Worm (Caenorhabditis elegans): ENCODE data around the gene C44H9.6.

Gene C44H9.6

DNA sequence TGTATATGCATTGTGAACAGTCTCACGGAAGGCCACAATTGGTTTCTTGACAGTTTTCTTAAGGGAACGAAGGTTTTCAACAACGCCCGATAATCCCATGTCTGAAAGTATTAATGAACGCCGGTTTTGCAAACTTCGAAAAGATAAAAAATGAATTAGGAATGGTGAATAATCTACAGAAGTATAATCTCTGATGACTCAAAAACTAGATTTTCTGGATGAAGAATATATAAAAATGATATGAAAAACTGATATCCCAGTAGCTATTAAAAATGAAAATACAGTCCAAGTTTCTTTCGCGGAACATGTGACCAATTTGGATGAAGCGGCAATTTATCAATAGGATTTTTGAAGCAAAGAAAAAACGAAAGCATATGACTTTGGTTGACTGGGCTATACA lies 31.1 kb downstream of the C44H9.6 start, which contains the start of gene ZC443.3:
TSS of gene ZC443.3 (minus strand) at position 101 of the 400 bp plus-strand sequence.
- no peak for TF ChIP-seq sem-2 (GFP tag; optimal IDR thresholded peaks at IDR 0.05)
- no peak for TF ChIP-seq mep-1 (tag; optimal IDR thresholded peaks at IDR 0.05)
- TF ChIP-seq mab-5 (tag; optimal IDR thresholded peaks at IDR 0.05) = no peak
- no peak for TF ChIP-seq nhr-76 (tag; optimal IDR thresholded peaks at IDR 0.05)
- no peak for TF ChIP-seq unc-62 (GFP tag; optimal IDR thresholded peaks at IDR 0.05)

DNA sequence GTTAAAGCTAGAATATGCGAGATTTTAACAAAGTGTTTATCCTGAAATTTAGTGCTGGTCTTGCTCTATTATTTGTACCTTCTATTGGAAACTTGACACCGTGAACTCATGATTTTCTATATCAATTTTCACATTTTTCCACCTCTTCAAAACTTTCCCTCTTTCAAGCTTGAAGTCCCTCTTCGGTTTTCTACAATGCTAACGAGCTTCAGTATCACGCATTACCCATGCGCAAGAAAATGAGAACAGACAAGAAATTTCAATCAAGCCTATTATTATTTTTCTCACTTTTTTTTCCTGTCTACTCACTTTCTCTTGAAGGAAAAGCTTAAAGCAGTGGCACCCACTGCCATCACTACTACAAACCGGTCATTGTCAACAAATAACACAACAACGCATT lies 33.3 kb downstream of the C44H9.6 start:
- no peak for TF ChIP-seq blmp-1 (tag; optimal IDR thresholded peaks at IDR 0.05)
- no peak for TF ChIP-seq unc-62 (GFP tag; optimal IDR thresholded peaks at IDR 0.05)
- no peak for TF ChIP-seq ceh-83 (GFP tag; optimal IDR thresholded peaks at IDR 0.05)
- no peak for TF ChIP-seq bed-3 (GFP tag; optimal IDR thresholded peaks at IDR 0.05)
- TF ChIP-seq sem-2 (GFP tag; optimal IDR thresholded peaks at IDR 0.05) = no peak
- no peak for TF ChIP-seq zip-8 (tag; optimal IDR thresholded peaks at IDR 0.05)

DNA sequence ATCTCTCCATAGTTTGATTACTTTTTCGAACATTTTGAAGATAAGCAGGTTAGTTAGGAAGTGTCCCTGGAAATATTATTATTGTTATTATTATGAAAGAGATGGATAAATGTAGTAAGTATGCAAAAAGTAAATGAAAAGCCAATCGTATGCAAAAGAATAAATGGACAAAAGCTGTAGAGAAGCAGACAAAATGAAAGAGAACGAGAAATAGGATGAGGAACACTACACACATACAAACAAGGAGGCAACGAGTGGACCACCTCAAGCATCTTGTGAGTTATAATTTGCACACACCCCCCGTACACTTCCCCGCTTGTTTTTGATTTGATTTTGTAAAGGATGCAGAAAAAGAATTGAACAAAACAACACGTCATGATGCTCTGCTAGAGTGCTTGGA lies 34.0 kb downstream of the C44H9.6 start, which contains the start of gene ZC443.2:
TSS of gene ZC443.2 (minus strand) at position 67 of the 400 bp plus-strand sequence.
- TF ChIP-seq ztf-11 (tag; optimal IDR thresholded peaks at IDR 0.05) (no peak), ces-1 (GFP tag; optimal IDR thresholded peaks at IDR 0.05) (peak; percentile 59)

DNA sequence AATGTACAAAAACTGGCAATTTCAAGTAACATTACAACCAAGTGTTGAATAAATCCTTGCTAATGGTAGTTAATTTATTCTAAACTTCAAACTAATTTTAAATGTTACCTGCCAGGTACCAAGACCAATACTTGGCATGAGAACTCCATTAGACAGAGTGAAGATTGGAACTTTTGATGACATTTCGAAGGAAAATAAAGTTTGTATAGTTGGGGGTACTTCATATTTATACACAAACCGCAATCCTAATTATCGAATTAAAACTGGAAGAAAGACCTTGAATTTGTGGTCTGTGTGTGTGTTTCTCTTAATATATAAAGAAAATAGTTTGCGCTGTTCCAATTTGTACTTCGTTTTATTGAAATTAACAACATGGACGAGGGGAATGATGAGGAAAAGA lies 35.3 kb downstream of the C44H9.6 start, which contains the start of gene ZC443.1:
TSS of gene ZC443.1 (minus strand) at position 205 of the 400 bp plus-strand sequence.
- TF ChIP-seq nhr-2 (tag; optimal IDR thresholded peaks at IDR 0.05) = no peak
- no peak for TF ChIP-seq M03D4.4 (tag; optimal IDR thresholded peaks at IDR 0.05)
- no peak for TF ChIP-seq ceh-43 (GFP tag; optimal IDR thresholded peaks at IDR 0.05)
- no peak for TF ChIP-seq nhr-237 (tag; optimal IDR thresholded peaks at IDR 0.05)
- no peak for TF ChIP-seq unc-120 (tag; optimal IDR thresholded peaks at IDR 0.05; ENCODE audit: poor library complexity, severe bottlenecking)

DNA sequence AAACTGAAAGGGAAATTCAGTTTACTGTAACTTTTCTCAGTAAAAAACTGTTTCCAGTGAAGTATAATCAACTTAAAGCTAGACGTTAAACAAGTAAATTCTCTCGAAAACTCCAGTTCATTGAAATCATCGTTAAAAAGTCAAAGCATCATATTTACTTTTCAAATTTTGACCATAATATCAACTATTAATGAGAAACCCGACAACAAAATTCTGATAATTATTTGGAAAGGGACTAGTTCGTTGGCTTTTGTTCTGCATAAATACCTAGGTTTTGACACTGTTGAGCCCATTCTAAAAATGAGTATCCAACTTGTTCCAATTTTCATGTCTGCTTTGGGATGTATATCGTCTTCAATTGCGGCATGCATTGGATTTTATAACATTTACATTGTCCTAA lies 39.0 kb downstream of the C44H9.6 start, which contains the start of gene ZC443.7:
TSS of gene ZC443.7 (plus strand) at position 301 of the 400 bp plus-strand sequence.
- TF ChIP-seq ztf-11 (tag; optimal IDR thresholded peaks at IDR 0.05) (no peak), pha-4 (tag; optimal IDR thresholded peaks at IDR 0.05) (no peak), ceh-39 (tag; optimal IDR thresholded peaks at IDR 0.05) (no peak), drap-1 (GFP tag; optimal IDR thresholded peaks at IDR 0.05) (no peak), hlh-1 (tag; optimal IDR thresholded peaks at IDR 0.05) (no peak), bed-3 (GFP tag; optimal IDR thresholded peaks at IDR 0.05) (no peak), snpc-4 (tag; optimal IDR thresholded peaks at IDR 0.05) (no peak), tbx-8 (GFP tag; optimal IDR thresholded peaks at IDR 0.05) (no peak), mab-5 (tag; optimal IDR thresholded peaks at IDR 0.05) (no peak), elt-1 (tag; optimal IDR thresholded peaks at IDR 0.05; ENCODE audit: borderline replicate concordance, insufficient read depth) (no peak), ces-1 (GFP tag; optimal IDR thresholded peaks at IDR 0.05) (no peak), unc-62 (GFP tag; optimal IDR thresholded peaks at IDR 0.05) (no peak), nhr-12 (tag; optimal IDR thresholded peaks at IDR 0.05) (no peak)

DNA sequence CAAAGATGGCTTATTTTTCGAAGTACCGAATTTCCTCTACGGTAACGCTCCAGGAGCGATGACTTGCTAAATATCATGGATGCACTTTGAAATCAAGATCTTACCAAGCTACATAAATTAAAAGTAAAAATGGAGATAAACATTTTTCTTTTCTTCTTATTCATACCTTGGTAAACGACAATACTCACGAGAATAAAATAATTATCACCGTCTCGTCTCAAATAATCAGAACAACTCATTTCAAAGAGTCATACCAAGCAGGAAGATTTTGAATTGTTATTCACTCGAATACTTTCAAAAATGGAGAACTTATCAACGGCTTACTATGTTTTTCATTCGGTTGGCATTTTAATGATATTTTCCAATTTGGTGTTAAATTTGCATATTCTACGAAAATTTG lies 41.9 kb downstream of the C44H9.6 start, which contains the start of gene srbc-45:
TSS of gene srbc-45 (plus strand) at position 301 of the 400 bp plus-strand sequence.
- TF ChIP-seq sem-2 (GFP tag; optimal IDR thresholded peaks at IDR 0.05) (no peak), nhr-237 (tag; optimal IDR thresholded peaks at IDR 0.05) (no peak)

DNA sequence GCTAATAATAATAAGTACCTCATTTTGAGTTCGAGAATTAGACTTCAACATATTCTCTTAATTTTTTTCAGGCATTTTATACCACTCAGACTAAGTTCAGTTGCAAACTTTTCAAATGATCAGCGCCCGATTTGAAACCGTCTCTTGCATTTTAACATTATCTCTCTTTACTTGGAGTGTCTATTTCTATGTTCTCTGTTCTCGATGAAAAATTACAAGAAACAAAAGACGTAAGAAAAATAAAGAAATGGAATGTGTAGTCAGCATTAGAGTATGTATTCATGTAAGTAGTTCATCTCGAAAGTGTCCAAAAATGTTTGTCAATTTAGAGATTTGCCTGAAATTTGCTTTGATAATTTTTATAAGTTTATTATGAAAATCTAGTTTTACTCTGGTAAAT lies 45.0 kb downstream of the C44H9.6 start, which contains the start of gene ugt-3:
TSS of gene ugt-3 (minus strand) at position 101 of the 400 bp plus-strand sequence.
- no peak for TF ChIP-seq pha-4 (tag; optimal IDR thresholded peaks at IDR 0.05)
- no peak for TF ChIP-seq ham-2 (GFP tag; optimal IDR thresholded peaks at IDR 0.05)
- TF ChIP-seq mep-1 (tag; optimal IDR thresholded peaks at IDR 0.05) = no peak
- no peak for TF ChIP-seq lsy-2 (tag; optimal IDR thresholded peaks at IDR 0.05)
- no peak for TF ChIP-seq unc-62 (GFP tag; optimal IDR thresholded peaks at IDR 0.05)

DNA sequence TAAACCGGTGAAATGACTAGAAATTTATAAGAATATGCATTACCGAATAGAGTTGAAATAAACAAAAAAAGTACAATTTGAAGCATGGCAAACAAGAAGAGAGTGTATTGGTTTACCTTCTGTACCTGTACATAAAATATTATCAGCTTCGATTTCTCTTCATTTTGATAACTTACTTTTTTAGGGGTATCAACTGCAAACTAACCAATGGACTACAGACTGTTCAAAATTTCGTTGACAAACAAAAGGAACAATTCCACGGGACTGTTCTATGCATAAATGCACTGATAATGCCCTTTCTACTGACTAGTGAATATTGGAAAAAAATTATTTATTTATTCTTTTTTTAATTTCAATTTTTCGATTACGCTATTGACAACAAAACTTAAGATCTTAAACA lies 47.2 kb downstream of the C44H9.6 start, which contains the start of gene ugt-6:
TSS of gene ugt-6 (minus strand) at position 233 of the 400 bp plus-strand sequence.
- no peak for TF ChIP-seq snpc-4 (tag; optimal IDR thresholded peaks at IDR 0.05)
- no peak for TF ChIP-seq unc-62 (GFP tag; optimal IDR thresholded peaks at IDR 0.05)
- TF ChIP-seq pha-4 (tag; optimal IDR thresholded peaks at IDR 0.05) = no peak
- no peak for TF ChIP-seq lin-32 (GFP tag; optimal IDR thresholded peaks at IDR 0.05)
- no peak for TF ChIP-seq lsy-2 (tag; optimal IDR thresholded peaks at IDR 0.05)
- no peak for TF ChIP-seq nhr-12 (tag; optimal IDR thresholded peaks at IDR 0.05)
- no peak for TF ChIP-seq ztf-11 (tag; optimal IDR thresholded peaks at IDR 0.05)
- no peak for TF ChIP-seq cnd-1 (tag; optimal IDR thresholded peaks at IDR 0.05)
- no peak for TF ChIP-seq ham-2 (GFP tag; optimal IDR thresholded peaks at IDR 0.05)
- TF ChIP-seq nhr-76 (tag; optimal IDR thresholded peaks at IDR 0.05) = no peak
- no peak for TF ChIP-seq nhr-28 (tag; optimal IDR thresholded peaks at IDR 0.05)

Data from whole organism, mixed stage, embryonic.